Worm (Caenorhabditis elegans): ENCODE results near the gene dpy-28.

dpy-28 gene

DNA sequence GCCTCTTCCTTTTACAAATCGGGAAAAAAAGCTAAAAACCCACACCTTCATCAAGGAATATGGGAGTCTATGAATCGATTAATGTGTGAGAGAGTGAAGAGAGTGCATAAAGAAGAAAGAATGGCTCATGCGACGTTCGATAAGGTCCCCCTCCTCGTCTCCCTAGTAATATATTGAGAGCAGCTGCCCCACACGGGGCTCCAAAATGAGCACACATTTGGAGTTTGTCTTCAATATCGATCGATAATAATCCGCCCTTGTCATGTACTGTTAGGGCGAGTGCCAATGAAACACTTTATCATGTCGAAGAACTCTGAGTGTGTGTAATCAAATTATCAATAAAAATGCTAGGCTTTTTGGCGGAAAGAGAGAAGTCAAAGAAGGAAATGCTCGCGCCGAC is 56.3 kb downstream of the dpy-28 start:
- TF ChIP-seq nhr-80 (tag; optimal IDR thresholded peaks at IDR 0.05) (peak; percentile 42), F39B2.1 (GFP tag; IDR thresholded peaks at IDR 0.05) (no peak), lin-40 (tag; optimal IDR thresholded peaks at IDR 0.05) (no peak), rec-8 (tag; optimal IDR thresholded peaks at IDR 0.05) (no peak), F52B5.7 (tag; optimal IDR thresholded peaks at IDR 0.05) (no peak), unc-130 (GFP tag; optimal IDR thresholded peaks at IDR 0.05) (no peak), mxl-1 (tag; optimal IDR thresholded peaks at IDR 0.05) (no peak), nfyb-1 (GFP tag; IDR thresholded peaks at IDR 0.05) (no peak), aptf-3 (GFP tag; IDR thresholded peaks at IDR 0.05) (0 out of 2 replicates have a peak, but pooled peaks have one; percentile 51), dox-1 (GFP tag; IDR thresholded peaks at IDR 0.05) (0 out of 2 replicates have a peak, but pooled peaks have one; percentile 23), dpff-1 (tag; optimal IDR thresholded peaks at IDR 0.05) (no peak), mel-28 (tag; optimal IDR thresholded peaks at IDR 0.05; ENCODE audit: borderline replicate concordance) (no peak), athp-1 (tag; optimal IDR thresholded peaks at IDR 0.05) (no peak), attf-3 (GFP tag; conservative IDR thresholded peaks at IDR 0.05) (no peak), F57C9.4 (tag; optimal IDR thresholded peaks at IDR 0.05) (no peak), B0336.3 (GFP tag; IDR thresholded peaks at IDR 0.05) (no peak), cebp-2 (GFP tag; IDR thresholded peaks at IDR 0.05) (peak; percentile 29; the same call in 1 of the 2 replicates), lsl-1 (GFP tag; optimal IDR thresholded peaks at IDR 0.05) (no peak), ztf-18 (tag; optimal IDR thresholded peaks at IDR 0.05) (no peak), Y95B8A.8 (GFP tag; IDR thresholded peaks at IDR 0.05) (no peak), pha-4 (tag; optimal IDR thresholded peaks at IDR 0.05) (no peak), Y53G8AR.9 (GFP tag; conservative IDR thresholded peaks at IDR 0.05) (no peak), ztf-22 (GFP tag; optimal IDR thresholded peaks at IDR 0.05) (no peak), lin-26 (GFP tag; IDR thresholded peaks at IDR 0.05) (0 out of 2 replicates have a peak, but pooled peaks have one; percentile 8), let-607 (tag; optimal IDR thresholded peaks at IDR 0.05) (no peak), Y67H2A.10 (GFP tag; conservative IDR thresholded peaks at IDR 0.05) (no peak), ztf-26 (tag; optimal IDR thresholded peaks at IDR 0.05) (no peak), F22D6.2 (tag; optimal IDR thresholded peaks at IDR 0.05) (no peak), nhr-90 (tag; optimal IDR thresholded peaks at IDR 0.05) (no peak), chd-7 (tag; optimal IDR thresholded peaks at IDR 0.05) (no peak), lag-1 (GFP tag; IDR thresholded peaks at IDR 0.05) (no peak), ets-4 (GFP tag; optimal IDR thresholded peaks at IDR 0.05) (no peak), F55B11.4 (tag; optimal IDR thresholded peaks at IDR 0.05; ENCODE audit: borderline replicate concordance, insufficient read depth) (no peak), ama-1 (optimal IDR thresholded peaks at IDR 0.05) (peak; percentile 29), ama-1 (GFP tag; optimal IDR thresholded peaks at IDR 0.05) (no peak), Y53F4B.3 (GFP tag; IDR thresholded peaks at IDR 0.05) (no peak), sptf-2 (GFP tag; optimal IDR thresholded peaks at IDR 0.05) (no peak), pbrm-1 (GFP tag; IDR thresholded peaks at IDR 0.05) (no peak), bed-2 (GFP tag; IDR thresholded peaks at IDR 0.05) (no peak), hsf-1 (GFP tag; IDR thresholded peaks at IDR 0.05) (no peak), C06A6.2 (GFP tag; conservative IDR thresholded peaks at IDR 0.05) (no peak), ceh-91 (GFP tag; IDR thresholded peaks at IDR 0.05) (no peak), ztf-3 (GFP tag; optimal IDR thresholded peaks at IDR 0.05) (no peak), lir-1 (GFP tag; conservative IDR thresholded peaks at IDR 0.05) (no peak), madf-8 (GFP tag; conservative IDR thresholded peaks at IDR 0.05) (no peak), attf-5 (GFP tag; optimal IDR thresholded peaks at IDR 0.05) (no peak)
